Worm (Caenorhabditis elegans): ENCODE data around the gene unc-97.

unc-97 gene

ce11 chrX:5641315-5641714, 48.4 kb downstream of the unc-97 start, which contains the start of gene T22B7.4:
Gene T22B7.4 (minus strand): TSS chrX:5641415.
- no peak for TF ChIP-seq ets-7 (tag; optimal IDR thresholded peaks at IDR 0.05)
- peak; percentile 49 for TF ChIP-seq hmg-4 (GFP tag; optimal IDR thresholded peaks at IDR 0.05)

DNA sequence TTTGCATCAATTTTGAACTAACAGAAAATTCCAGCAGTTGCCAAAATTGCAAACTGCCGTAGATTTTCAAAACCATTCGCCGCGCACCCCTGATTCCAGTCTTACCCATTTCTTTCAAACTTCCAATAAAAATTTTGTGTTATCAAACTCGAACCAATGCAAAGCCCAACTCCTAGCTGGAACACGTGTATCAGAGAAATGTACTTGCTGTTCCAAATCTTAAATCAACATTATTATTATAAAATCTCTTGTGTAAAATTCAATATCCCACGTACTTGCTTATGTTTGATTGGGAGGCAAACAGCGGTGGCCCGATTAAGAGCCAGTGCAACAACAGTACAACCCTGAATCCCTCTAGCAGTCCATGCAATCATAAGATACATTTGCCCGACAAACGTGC, 51.2 kb downstream of the unc-97 start:
- no peak for TF ChIP-seq hmbx-1 (tag; optimal IDR thresholded peaks at IDR 0.05)
- no peak for TF ChIP-seq F13C5.2 (tag; optimal IDR thresholded peaks at IDR 0.05)
- TF ChIP-seq aly-1 (tag; optimal IDR thresholded peaks at IDR 0.05), result no peak
- no peak for TF ChIP-seq tbx-11 (GFP tag; IDR thresholded peaks at IDR 0.05)
- no peak for TF ChIP-seq ets-7 (tag; optimal IDR thresholded peaks at IDR 0.05)
